Worm (Caenorhabditis elegans) whole organism, L1 larva: ENCODE measurements around the gene srv-22.

Source experiments
- Y116A8C.19 ChIP-seq: sonication (generic microtip); optimal IDR thresholded peaks from 2 replicates; lab custom pipeline; 2016; ENCODE audit warnings: missing compliant biosample characterization, missing genetic modification characterization, borderline replicate concordance
- aly-2 ChIP-seq: fragments of 150-350 bp; optimal IDR thresholded peaks from 2 replicates; lab custom pipeline; 2014; ENCODE audit warnings: missing biosample characterization, missing genetic modification characterization
- blmp-1 ChIP-seq: fragments of 150-350 bp; optimal IDR thresholded peaks from 2 replicates; lab custom pipeline; 2014; ENCODE audit warnings: missing biosample characterization, missing genetic modification characterization
- ceh-8 ChIP-seq: fragments of 200-800 bp; sonication (Bioruptor generic); optimal IDR thresholded peaks from 2 replicates; lab custom pipeline; 2018; ENCODE audit warnings: mild to moderate bottlenecking, missing genetic modification characterization, moderate library complexity, missing compliant biosample characterization
- ceh-90 ChIP-seq: sonication (generic microtip); optimal IDR thresholded peaks from 2 replicates; lab custom pipeline; 2016; ENCODE audit warnings: missing genetic modification characterization, missing compliant biosample characterization
- ces-1 ChIP-seq: fragments of 150-350 bp; optimal IDR thresholded peaks from 2 replicates; lab custom pipeline; 2014; ENCODE audit warnings: missing biosample characterization, missing genetic modification reagents, missing genetic modification characterization
- efl-1 ChIP-seq, 4 experiments: fragments of 150-350 bp; optimal IDR thresholded peaks in 3 of 4; peaks in 1 of 4; 1 replicate in 1 of 4; 2 replicates in 3 of 4; lab custom pipeline; 2014; ENCODE audit warnings: missing biosample characterization in 2 of 4, missing genetic modification characterization in 2 of 4, missing genetic modification reagents in 2 of 4
- elt-2 ChIP-seq: sonication (generic microtip); optimal IDR thresholded peaks from 2 replicates; lab custom pipeline; 2016; ENCODE audit warnings: missing genetic modification characterization, mild to moderate bottlenecking, inconsistent platforms, missing compliant biosample characterization, missing genetic modification reagents
- elt-3 ChIP-seq, 6 experiments: fragments of 150-350 bp in 1 of 6; sonication (generic microtip); optimal IDR thresholded peaks; 2 replicates each; lab custom pipeline; 2017 to 2018; ENCODE audit warnings: missing biosample characterization in 6 of 6, missing genetic modification characterization in 6 of 6, inconsistent platforms in 1 of 6
- ets-5 ChIP-seq: fragments of 200-800 bp; sonication (Bioruptor generic); IDR thresholded peaks from 2 replicates; pipeline ENCODE4 v1.3.6; 2022; ENCODE audit warnings: missing genetic modification characterization, missing compliant biosample characterization
- irx-1 ChIP-seq: sonication (generic microtip); optimal IDR thresholded peaks from 2 replicates; lab custom pipeline; 2016; ENCODE audit warnings: missing genetic modification characterization, missing compliant biosample characterization
- isw-1 ChIP-seq: fragments of 200-800 bp; sonication (Bioruptor generic); IDR thresholded peaks from 2 replicates; pipeline ENCODE4 v1.3.6; 2022; ENCODE audit warnings: missing genetic modification characterization, missing compliant biosample characterization
- lin-13 ChIP-seq: fragments of 150-350 bp; optimal IDR thresholded peaks from 2 replicates; lab custom pipeline; 2014; ENCODE audit warnings: missing biosample characterization, missing genetic modification reagents, missing genetic modification characterization
- lin-14 ChIP-seq: fragments of 200-800 bp; sonication (Bioruptor generic); optimal IDR thresholded peaks from 2 replicates; lab custom pipeline; 2018; ENCODE audit warnings: mild to moderate bottlenecking, missing genetic modification characterization, moderate library complexity, missing compliant biosample characterization
- lin-35 ChIP-seq, 2 experiments: fragments of 150-350 bp; optimal IDR thresholded peaks; 2 replicates each; lab custom pipeline; 2014; ENCODE audit warnings: missing biosample characterization in 2 of 2, missing genetic modification characterization in 2 of 2, missing genetic modification reagents in 2 of 2
- mdl-1 ChIP-seq, 2 experiments: fragments of 150-350 bp; optimal IDR thresholded peaks; 2 replicates each; lab custom pipeline; 2014 to 2017; ENCODE audit warnings: missing biosample characterization in 2 of 2, missing genetic modification characterization in 2 of 2, inconsistent platforms in 1 of 2
- nhr-28 ChIP-seq: fragments of 150-350 bp; optimal IDR thresholded peaks from 2 replicates; lab custom pipeline; 2014; ENCODE audit warnings: missing biosample characterization, missing genetic modification characterization
- nhr-47 ChIP-seq: sonication (generic microtip); optimal IDR thresholded peaks from 2 replicates; lab custom pipeline; 2016; ENCODE audit warnings: mild to moderate bottlenecking, missing genetic modification characterization, moderate library complexity, missing compliant biosample characterization
- nhr-77 ChIP-seq: fragments of 150-350 bp; optimal IDR thresholded peaks from 2 replicates; lab custom pipeline; 2014; ENCODE audit warnings: missing biosample characterization, missing genetic modification characterization
- rnt-1 ChIP-seq: sonication (generic microtip); optimal IDR thresholded peaks from 2 replicates; lab custom pipeline; 2016; ENCODE audit warnings: mild to moderate bottlenecking, missing genetic modification characterization, moderate library complexity, missing compliant biosample characterization
- skn-1 ChIP-seq: fragments of 150-350 bp; optimal IDR thresholded peaks from 2 replicates; lab custom pipeline; 2014; ENCODE audit warnings: missing biosample characterization, missing genetic modification characterization
- snpc-4 ChIP-seq: fragments of 150-350 bp; optimal IDR thresholded peaks from 2 replicates; lab custom pipeline; 2014; ENCODE audit warnings: missing biosample characterization, missing genetic modification characterization
- tbx-2 ChIP-seq: sonication (generic microtip); optimal IDR thresholded peaks from 2 replicates; lab custom pipeline; 2016; ENCODE audit warnings: missing genetic modification characterization, missing compliant biosample characterization
- unc-130 ChIP-seq: fragments of 150-350 bp; optimal IDR thresholded peaks from 2 replicates; lab custom pipeline; 2017; ENCODE audit warnings: missing biosample characterization, missing genetic modification characterization, inconsistent platforms
- unc-30 ChIP-seq: sonication (generic microtip); optimal IDR thresholded peaks from 2 replicates; lab custom pipeline; 2017; ENCODE audit warnings: missing biosample characterization, missing genetic modification characterization
- unc-62 ChIP-seq: fragments of 150-350 bp; optimal IDR thresholded peaks from 2 replicates; lab custom pipeline; 2014; ENCODE audit warnings: missing biosample characterization, missing genetic modification reagents, missing genetic modification characterization
- unc-98 ChIP-seq: fragments of 200-800 bp; sonication (Bioruptor generic); IDR thresholded peaks from 2 replicates; pipeline ENCODE4 v1.3.6; 2022; ENCODE audit warnings: missing genetic modification characterization, missing compliant biosample characterization
- vab-15 ChIP-seq: sonication (generic microtip); optimal IDR thresholded peaks from 2 replicates; lab custom pipeline; 2017; ENCODE audit warnings: missing genotype, mild to moderate bottlenecking, missing genetic modification characterization, missing compliant biosample characterization
- xbp-1 ChIP-seq: sonication (generic microtip); optimal IDR thresholded peaks from 2 replicates; lab custom pipeline; 2016; ENCODE audit warnings: missing genetic modification characterization, missing compliant biosample characterization
- ztf-11 ChIP-seq, 2 experiments: sonication (generic microtip); optimal IDR thresholded peaks; 2 replicates each; lab custom pipeline; 2016 to 2017; ENCODE audit warnings: missing genetic modification characterization in 2 of 2, missing biosample characterization in 1 of 2, missing compliant biosample characterization in 1 of 2

srv-22 gene

DNA sequence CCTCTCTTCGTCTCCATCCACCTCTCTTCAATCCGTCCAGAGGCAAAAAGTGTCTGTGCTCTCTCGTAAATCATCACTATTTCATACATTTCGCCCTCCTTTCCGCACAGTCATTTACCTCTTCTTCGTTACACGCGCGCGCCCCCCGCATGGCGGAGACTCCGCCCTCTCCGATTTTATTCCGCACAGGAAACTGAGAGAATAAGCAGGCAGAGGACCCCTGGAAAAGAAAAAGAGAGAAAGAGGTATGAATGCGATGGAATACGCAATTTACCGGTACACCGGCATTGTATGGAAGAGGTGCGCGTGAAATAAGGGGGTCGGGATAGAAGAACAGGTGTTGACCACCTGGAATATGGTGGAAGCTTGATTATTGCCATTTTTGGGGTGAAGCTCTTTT, 19.0 kb downstream of the srv-22 start:
- TF ChIP-seq skn-1 (tag; lab: Kevin White, UChicago), result no peak
- peak; percentile 16 for TF ChIP-seq blmp-1 (tag; lab: Kevin White, UChicago)
- TF ChIP-seq snpc-4, result no peak

DNA sequence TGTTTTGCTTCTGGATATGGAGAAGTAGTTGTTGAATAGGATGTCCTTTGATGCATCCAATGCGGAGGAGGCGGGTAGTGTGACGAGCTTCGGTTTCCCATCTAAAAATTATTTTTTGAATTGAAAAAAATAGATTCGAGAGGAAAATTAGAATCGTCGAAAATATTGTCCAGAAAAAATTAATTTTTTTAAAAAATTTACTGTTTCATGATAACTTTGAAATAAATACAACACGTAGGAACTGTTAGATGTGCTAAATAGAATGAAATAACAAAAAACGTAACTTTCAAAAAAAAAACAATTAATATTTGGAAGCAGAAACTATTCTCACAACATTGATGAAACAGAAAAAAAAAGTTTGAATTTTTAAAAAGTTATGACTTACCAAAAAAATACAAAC, 19.9 kb downstream of the srv-22 start, which contains the start of gene C06E7.4:
TSS of gene C06E7.4 (minus strand) at position 101 of the 400 bp plus-strand sequence.
- TF ChIP-seq irx-1 (tag; lab: Kevin White, UChicago) (no peak), Y116A8C.19 (tag; lab: Kevin White, UChicago) (no peak), tbx-2 (no peak), elt-3 (tag; optimal IDR thresholded peaks at IDR 0.05; lab: Kevin White, UChicago) (no peak), ces-1 (no peak), lin-13 (GFP tag; lab: Kevin White, UChicago) (no peak), unc-130 (tag; lab: Kevin White, UChicago) (no peak), nhr-47 (no peak), aly-2 (tag; lab: Kevin White, UChicago) (no peak), unc-98 (GFP tag; lab: Robert Waterston, UW) (no peak), elt-2 (tag; lab: Kevin White, UChicago) (no peak)

DNA sequence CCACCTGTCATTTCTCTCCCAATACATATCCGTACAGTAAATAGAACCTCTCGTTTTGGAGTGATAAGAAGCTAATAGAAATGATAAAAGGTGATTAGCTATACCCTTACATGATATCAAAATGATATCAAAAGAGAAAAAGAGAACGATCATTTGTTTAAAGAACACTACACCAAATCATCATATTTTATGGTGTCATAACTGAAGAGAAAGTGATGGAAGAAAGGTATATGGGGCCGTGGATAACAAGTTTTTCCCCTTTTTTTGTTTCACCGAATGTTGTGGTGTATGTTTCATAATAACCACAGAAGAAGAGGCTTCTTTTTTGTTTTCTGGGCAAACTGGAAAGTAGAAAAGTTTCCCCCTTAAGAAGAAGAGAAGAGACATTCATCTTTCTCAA, 21.5 kb downstream of the srv-22 start:
- TF ChIP-seq ceh-90 (tag; lab: Kevin White, UChicago) (no peak), blmp-1 (tag; lab: Kevin White, UChicago) (peak; percentile 72)

DNA sequence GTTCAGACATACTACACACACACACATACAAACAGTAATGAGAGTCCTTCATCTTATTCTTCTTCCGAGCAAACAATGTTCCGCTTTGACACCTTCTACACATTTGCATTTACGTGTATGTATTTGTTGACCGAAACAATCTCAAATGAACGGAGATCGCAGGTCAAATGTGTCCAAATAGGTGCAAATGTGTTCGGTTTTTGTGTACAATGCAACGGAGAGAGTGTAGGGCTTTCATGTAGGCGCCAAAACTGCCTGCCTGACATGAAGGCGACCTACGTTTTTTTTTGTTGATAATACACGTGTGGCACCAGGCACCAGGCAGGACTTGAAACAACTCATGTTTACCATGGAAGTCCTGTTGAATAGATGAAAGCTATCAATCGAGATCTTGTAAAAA, 22.8 kb downstream of the srv-22 start:
- no peak for TF ChIP-seq vab-15 (tag; lab: Kevin White, UChicago)
- no peak for TF ChIP-seq ets-5 (GFP tag; lab: Robert Waterston, UW)
- no peak for TF ChIP-seq nhr-28 (tag; lab: Kevin White, UChicago)
- TF ChIP-seq nhr-77, result no peak
- no peak for TF ChIP-seq mdl-1 (tag; optimal IDR thresholded peaks at IDR 0.05; lab: Kevin White, UChicago)
- no peak for TF ChIP-seq xbp-1 (tag; lab: Kevin White, UChicago)
- no peak for TF ChIP-seq lin-35 (GFP tag; optimal IDR thresholded peaks at IDR 0.05; lab: Kevin White, UChicago)
- no peak for TF ChIP-seq ztf-11 (tag; optimal IDR thresholded peaks at IDR 0.05; lab: Kevin White, UChicago)
- no peak for TF ChIP-seq ces-1
- no peak for TF ChIP-seq irx-1 (tag; lab: Kevin White, UChicago)
- no peak for TF ChIP-seq ceh-8 (GFP tag; lab: Kevin White, UChicago)
- TF ChIP-seq Y116A8C.19 (tag; lab: Kevin White, UChicago), result no peak
- TF ChIP-seq isw-1 (GFP tag; lab: Robert Waterston, UW), result no peak
- TF ChIP-seq unc-62 (GFP tag; lab: Kevin White, UChicago), result no peak
- TF ChIP-seq unc-30, result no peak

DNA sequence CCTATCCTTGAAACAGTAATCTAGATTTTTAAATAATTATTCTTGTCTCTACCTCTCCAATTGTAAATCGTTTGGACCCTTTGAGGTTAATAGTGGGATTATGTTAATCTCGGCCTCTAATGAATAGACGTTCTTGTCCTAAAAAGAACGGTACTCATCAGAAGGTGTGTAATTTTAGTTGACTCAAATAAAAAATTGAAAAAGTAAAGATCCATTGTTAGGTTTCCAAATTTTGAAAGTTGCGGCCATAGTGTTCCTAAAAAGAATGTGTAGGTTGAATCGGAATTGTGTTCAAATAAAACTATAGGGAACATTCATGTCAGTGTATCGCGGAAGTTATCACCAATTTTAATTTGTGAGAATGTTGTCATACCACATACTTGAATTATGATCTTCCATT, 24.1 kb downstream of the srv-22 start:
- TF ChIP-seq rnt-1 (tag; lab: Kevin White, UChicago), result no peak
- no peak for TF ChIP-seq efl-1 (optimal IDR thresholded peaks at IDR 0.05; lab: Kevin White, UChicago)
- peak in 1 of 2 experiments; percentile 59 for TF ChIP-seq efl-1 (GFP tag; optimal IDR thresholded peaks at IDR 0.05 in 1 of 2; lab: Kevin White, UChicago)

DNA sequence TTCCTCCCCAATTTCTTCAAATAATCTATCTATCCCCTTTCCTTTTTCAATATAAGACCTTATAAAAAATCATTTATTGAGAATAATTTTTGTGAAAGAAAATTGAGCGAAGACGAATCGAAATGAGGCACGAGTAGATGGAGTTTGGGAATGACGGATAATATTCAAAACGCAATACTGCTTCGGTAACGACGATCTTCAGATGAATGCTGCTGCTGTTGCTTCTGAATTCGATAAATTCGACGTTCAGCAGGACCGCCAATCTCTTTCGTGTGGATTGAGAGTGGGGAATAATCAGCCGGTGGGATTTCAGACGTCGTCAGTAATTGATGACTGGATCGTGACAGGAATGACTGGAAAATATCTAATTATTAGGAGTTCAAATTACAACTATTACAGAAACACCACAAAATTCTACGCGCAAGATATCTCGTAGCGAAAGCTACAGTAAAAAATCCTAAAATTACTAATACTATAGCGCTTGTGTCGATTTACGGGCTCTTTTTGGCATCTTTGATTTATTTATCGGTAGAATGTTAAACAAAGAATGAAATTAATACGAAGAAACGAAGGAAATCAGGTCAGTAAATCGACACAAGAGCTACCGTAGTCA, 28.9 kb downstream of the srv-22 start:
- TF ChIP-seq lin-13 (GFP tag; lab: Kevin White, UChicago), result no peak
- TF ChIP-seq lin-14, result no peak
- TF ChIP-seq, all 84 proteins: peak for 0
